Worm (Caenorhabditis elegans): ENCODE data around the gene nspe-4.

Gene nspe-4

ce11 chrII:12612218-12612617, at the start of gene nspe-4:
TSS of gene nspe-4 (plus strand) at chrII:12612518.
- no peak for TF ChIP-seq ztf-4 (tag; optimal IDR thresholded peaks at IDR 0.05)
- TF ChIP-seq egl-5 (tag; optimal IDR thresholded peaks at IDR 0.05): no peak
- TF ChIP-seq nhr-67 (tag; optimal IDR thresholded peaks at IDR 0.05): no peak
- TF ChIP-seq snpc-4 (tag; optimal IDR thresholded peaks at IDR 0.05): no peak
- TF ChIP-seq fkh-10 (GFP tag; optimal IDR thresholded peaks at IDR 0.05): no peak
- TF ChIP-seq nhr-28 (tag; optimal IDR thresholded peaks at IDR 0.05): no peak
- TF ChIP-seq nhr-43 (tag; optimal IDR thresholded peaks at IDR 0.05; ENCODE audit: poor library complexity, severe bottlenecking): no peak
- TF ChIP-seq elt-3 (tag; optimal IDR thresholded peaks at IDR 0.05): no peak
- no peak for TF ChIP-seq ceh-16 (tag; optimal IDR thresholded peaks at IDR 0.05)
- TF ChIP-seq eor-1 (tag; optimal IDR thresholded peaks at IDR 0.05): no peak
- TF ChIP-seq egl-27 (tag; optimal IDR thresholded peaks at IDR 0.05): no peak
- TF ChIP-seq fos-1 (tag; optimal IDR thresholded peaks at IDR 0.05): no peak
- TF ChIP-seq nhr-77 (tag; optimal IDR thresholded peaks at IDR 0.05): no peak
- TF ChIP-seq nhr-11 (tag; optimal IDR thresholded peaks at IDR 0.05): no peak
- no peak for TF ChIP-seq ztf-11 (tag; optimal IDR thresholded peaks at IDR 0.05)

ce11 chrII:12565851-12566250, 46.5 kb upstream of the nspe-4 start, which contains the start of gene F49C5.7:
TSS of gene F49C5.7 (plus strand) at chrII:12566151.
- no peak for TF ChIP-seq elt-3 (tag; optimal IDR thresholded peaks at IDR 0.05)
- no peak for TF ChIP-seq nhr-23 (tag; optimal IDR thresholded peaks at IDR 0.05)
- TF ChIP-seq lin-39 (tag; optimal IDR thresholded peaks at IDR 0.05): no peak
- no peak for TF ChIP-seq nhr-25 (tag; optimal IDR thresholded peaks at IDR 0.05)
- TF ChIP-seq skn-1 (tag; optimal IDR thresholded peaks at IDR 0.05): no peak
- no peak for TF ChIP-seq ceh-28 (tag; optimal IDR thresholded peaks at IDR 0.05)
- no peak for TF ChIP-seq egl-27 (tag; optimal IDR thresholded peaks at IDR 0.05)
- TF ChIP-seq lsy-12 (tag; optimal IDR thresholded peaks at IDR 0.05): no peak
- TF ChIP-seq daf-12 (tag; optimal IDR thresholded peaks at IDR 0.05): no peak
- no peak for TF ChIP-seq unc-62 (GFP tag; optimal IDR thresholded peaks at IDR 0.05)
- TF ChIP-seq ztf-4 (tag; optimal IDR thresholded peaks at IDR 0.05): no peak
- no peak for TF ChIP-seq sea-2 (GFP tag; optimal IDR thresholded peaks at IDR 0.05)
- no peak for TF ChIP-seq pqm-1 (tag; optimal IDR thresholded peaks at IDR 0.05)
- no peak for TF ChIP-seq hmg-11 (tag; optimal IDR thresholded peaks at IDR 0.05)
- TF ChIP-seq fos-1 (tag; optimal IDR thresholded peaks at IDR 0.05): no peak
- TF ChIP-seq nhr-11 (tag; optimal IDR thresholded peaks at IDR 0.05): no peak
- no peak for TF ChIP-seq ZK546.5 (tag; optimal IDR thresholded peaks at IDR 0.05)

- no peak for TF ChIP-seq mml-1 (tag; optimal IDR thresholded peaks at IDR 0.05)
These were observed 41.8 kb upstream of the nspe-4 start, which contains the start of gene Y38E10A.1 for ce11 chrII:12570523-12570922. TSS of gene Y38E10A.1 (minus strand) at chrII:12570623.

ce11 chrII:12572760-12573159, 39.6 kb upstream of the nspe-4 start, which contains the start of gene Y38E10A.35:
TSS of gene Y38E10A.35 (minus strand) at chrII:12572860.
- no peak for TF ChIP-seq hmg-11 (tag; optimal IDR thresholded peaks at IDR 0.05)
- TF ChIP-seq mdl-1 (tag; optimal IDR thresholded peaks at IDR 0.05): no peak
- no peak for TF ChIP-seq unc-62 (GFP tag; optimal IDR thresholded peaks at IDR 0.05)
- TF ChIP-seq pha-4 (tag; optimal IDR thresholded peaks at IDR 0.05): no peak
- TF ChIP-seq nhr-25 (tag; optimal IDR thresholded peaks at IDR 0.05): no peak
- TF ChIP-seq jun-1 (tag; optimal IDR thresholded peaks at IDR 0.05): no peak
- TF ChIP-seq sea-2 (GFP tag; optimal IDR thresholded peaks at IDR 0.05): no peak
- TF ChIP-seq fos-1 (tag; optimal IDR thresholded peaks at IDR 0.05): no peak

- TF ChIP-seq jun-1 (tag; optimal IDR thresholded peaks at IDR 0.05) (no peak), elt-1 (tag; optimal IDR thresholded peaks at IDR 0.05) (no peak), nfya-1 (tag; optimal IDR thresholded peaks at IDR 0.05; ENCODE audit: insufficient read depth) (no peak), fkh-2 (tag; optimal IDR thresholded peaks at IDR 0.05) (no peak), mdl-1 (tag; optimal IDR thresholded peaks at IDR 0.05) (no peak), mml-1 (tag; optimal IDR thresholded peaks at IDR 0.05) (no peak)
These were observed 38.8 kb upstream of the nspe-4 start, which contains the start of gene Y38E10A.2 for ce11 chrII:12573541-12573940. TSS of gene Y38E10A.2 (minus strand) at chrII:12573641.
